Fruit fly (Drosophila melanogaster): ENCODE measurements around the gene hdm.

hdm gene

dm6 chrX:7930236-7931027 is 10.5 kb upstream of the hdm start:
- TF ChIP-seq cg (GFP tag; optimal IDR thresholded peaks at IDR 0.05) (peak; percentile 83), bsh (GFP tag; optimal IDR thresholded peaks at IDR 0.05) (peak in 1 of 2 experiments; percentile 9), onecut (GFP tag; IDR thresholded peaks at IDR 0.05) (peak; percentile 98), chinmo (GFP tag; IDR thresholded peaks at IDR 0.05; ENCODE audit: partially characterized antibody) (0 out of 4 replicates have a peak, but pooled peaks have one; percentile 46), CG1832 (GFP tag; optimal IDR thresholded peaks at IDR 0.05) (peak; percentile 6), Stat92E (GFP tag; optimal IDR thresholded peaks at IDR 0.05) (peak in 1 of 3 experiments; percentile 13), MTF-1 (GFP tag; optimal IDR thresholded peaks at IDR 0.05; ENCODE audit: borderline replicate concordance) (peak; percentile 87), kni (GFP tag; optimal IDR thresholded peaks at IDR 0.05) (peak; percentile 76), CG30403 (GFP tag; optimal IDR thresholded peaks at IDR 0.05) (no peak), CG34224 (GFP tag; IDR thresholded peaks at IDR 0.05; ENCODE audit: partially characterized antibody) (0 out of 3 replicates have a peak, but pooled peaks have one; percentile 15), B-H2 (GFP tag; optimal IDR thresholded peaks at IDR 0.05) (no peak), crol (GFP tag; IDR thresholded peaks at IDR 0.05) (peak; percentile 94), Hr78 (GFP tag; optimal IDR thresholded peaks at IDR 0.05) (peak in 1 of 2 experiments; percentile 30), seq (GFP tag; IDR thresholded peaks at IDR 0.05) (peak; percentile 25; the same call in 1 of the 2 replicates), Sox100B (GFP tag; optimal IDR thresholded peaks at IDR 0.05) (no peak), nom (GFP tag; optimal IDR thresholded peaks at IDR 0.05) (peak; percentile 76), nerfin-1 (tag; optimal IDR thresholded peaks at IDR 0.05) (peak; percentile 1), Deaf1 (tag; optimal IDR thresholded peaks at IDR 0.05) (peak; percentile 27), CG13296 (GFP tag; optimal IDR thresholded peaks at IDR 0.05) (no peak), pros (GFP tag; optimal IDR thresholded peaks at IDR 0.05) (peak; percentile 72), az2 (GFP tag; optimal IDR thresholded peaks at IDR 0.05) (no peak), Trl (optimal IDR thresholded peaks at IDR 0.05) (peak in 1 of 2 experiments; percentile 91), Trl (GFP tag; optimal IDR thresholded peaks at IDR 0.05) (no peak), Dll (GFP tag; IDR thresholded peaks at IDR 0.05; ENCODE audit: partially characterized antibody) (no peak; the same call in 3 of the 4 replicates), CG13287 (GFP tag; IDR thresholded peaks at IDR 0.05; ENCODE audit: partially characterized antibody) (peak; percentile 11), Med (GFP tag) (peak; percentile 65), CG13775 (GFP tag; optimal IDR thresholded peaks at IDR 0.05) (no peak)

dm6 chrX:7924913-7925312 is 5.0 kb upstream of the hdm start:
- no peak for TF ChIP-seq Elba2 (GFP tag; optimal IDR thresholded peaks at IDR 0.05)
- TF ChIP-seq stwl (tag; optimal IDR thresholded peaks at IDR 0.05): peak; percentile 8
- TF ChIP-seq CG1024 (GFP tag; IDR thresholded peaks at IDR 0.05): no peak
- peak in 1 of 2 experiments; percentile 20 for TF ChIP-seq Dfd (GFP tag; optimal IDR thresholded peaks at IDR 0.05)
- no peak for TF ChIP-seq CG30431 (GFP tag; optimal IDR thresholded peaks at IDR 0.05)
- no peak for TF ChIP-seq E2f2 (GFP tag; IDR thresholded peaks at IDR 0.05)
- no peak for TF ChIP-seq YL-1 (GFP tag; optimal IDR thresholded peaks at IDR 0.05)
- no peak for TF ChIP-seq CG11456 (GFP tag; IDR thresholded peaks at IDR 0.05)
- peak; percentile 91 for TF ChIP-seq CG31365 (tag; optimal IDR thresholded peaks at IDR 0.05)

- TF ChIP-seq cg (GFP tag; optimal IDR thresholded peaks at IDR 0.05) (peak; percentile 92), CG42726 (GFP tag; IDR thresholded peaks at IDR 0.05; ENCODE audit: partially characterized antibody) (no peak), sim (GFP tag; IDR thresholded peaks at IDR 0.05) (no peak), CG8478 (optimal IDR thresholded peaks at IDR 0.05) (peak; percentile 83), CG11093 (GFP tag; IDR thresholded peaks at IDR 0.05) (no peak), Scr (GFP tag; IDR thresholded peaks at IDR 0.05; ENCODE audit: partially characterized antibody) (0 out of 2 replicates have a peak, but pooled peaks have one; percentile 14), chinmo (GFP tag; IDR thresholded peaks at IDR 0.05; ENCODE audit: partially characterized antibody) (0 out of 4 replicates have a peak, but pooled peaks have one; percentile 37), Dfd (GFP tag; optimal IDR thresholded peaks at IDR 0.05) (peak in 1 of 2 experiments; percentile 41), abd-A (tag; optimal IDR thresholded peaks at IDR 0.05) (no peak), slbo (GFP tag; IDR thresholded peaks at IDR 0.05) (no peak), CG3407 (GFP tag; optimal IDR thresholded peaks at IDR 0.05) (no peak), CG11696 (GFP tag; IDR thresholded peaks at IDR 0.05) (no peak), Six4 (GFP tag; optimal IDR thresholded peaks at IDR 0.05) (no peak), CG17385 (GFP tag; optimal IDR thresholded peaks at IDR 0.05) (no peak)
Measured at dm6 chrX:7923063-7923462, 3.1 kb upstream of the hdm start.
